Fruit fly (Drosophila melanogaster): Measurements from ENCODE around the gene CG2129.

CG2129 gene

dm6 chrX:8194559-8194958, 48.9 kb downstream of the CG2129 start:
- TF ChIP-seq usp (GFP tag; optimal IDR thresholded peaks at IDR 0.05) (no peak), CG32264 (GFP tag; optimal IDR thresholded peaks at IDR 0.05) (no peak), N (GFP tag; optimal IDR thresholded peaks at IDR 0.05) (no peak), GATAd (GFP tag; optimal IDR thresholded peaks at IDR 0.05) (no peak), jim (GFP tag; optimal IDR thresholded peaks at IDR 0.05) (no peak), OdsH (GFP tag; optimal IDR thresholded peaks at IDR 0.05) (no peak), dsf (GFP tag; optimal IDR thresholded peaks at IDR 0.05; ENCODE audit: borderline replicate concordance) (no peak), Abd-B (GFP tag; optimal IDR thresholded peaks at IDR 0.05) (no peak), tai (GFP tag; optimal IDR thresholded peaks at IDR 0.05) (no peak), Dfd (GFP tag; optimal IDR thresholded peaks at IDR 0.05) (no peak), brk (GFP tag; optimal IDR thresholded peaks at IDR 0.05) (no peak), br (GFP tag; optimal IDR thresholded peaks at IDR 0.05) (no peak), rgr (GFP tag; optimal IDR thresholded peaks at IDR 0.05) (no peak), CrebA (GFP tag; optimal IDR thresholded peaks at IDR 0.05; ENCODE audit: borderline replicate concordance) (no peak), Mio (GFP tag; optimal IDR thresholded peaks at IDR 0.05) (no peak), Myc (optimal IDR thresholded peaks at IDR 0.05) (no peak), Dif (GFP tag; optimal IDR thresholded peaks at IDR 0.05; ENCODE audit: partially characterized antibody) (no peak)

- no peak for TF ChIP-seq fru (GFP tag; optimal IDR thresholded peaks at IDR 0.05)
- TF ChIP-seq GATAd (GFP tag; optimal IDR thresholded peaks at IDR 0.05) = peak; percentile 72
Measured at dm6 chrX:8195449-8196156, 50.0 kb downstream of the CG2129 start.

- no peak for TF ChIP-seq Hr83 (GFP tag; optimal IDR thresholded peaks at IDR 0.05; ENCODE audit: poor library complexity, severe bottlenecking)
- TF ChIP-seq psq (GFP tag; optimal IDR thresholded peaks at IDR 0.05) = peak; percentile 7
- TF ChIP-seq Vsx2 (GFP tag; optimal IDR thresholded peaks at IDR 0.05; ENCODE audit: partially characterized antibody) = no peak
- peak; percentile 10 for TF ChIP-seq dmrt93B (GFP tag; optimal IDR thresholded peaks at IDR 0.05)
- TF ChIP-seq OdsH (GFP tag; optimal IDR thresholded peaks at IDR 0.05) = peak; percentile 9
- TF ChIP-seq Sp1 (GFP tag; optimal IDR thresholded peaks at IDR 0.05) = peak; percentile 37
- TF ChIP-seq brk (GFP tag; optimal IDR thresholded peaks at IDR 0.05) = no peak
- TF ChIP-seq HLH106 (tag; optimal IDR thresholded peaks at IDR 0.05) = peak; percentile 31
- no peak for TF ChIP-seq woc (GFP tag; optimal IDR thresholded peaks at IDR 0.05)
- peak; percentile 15 for TF ChIP-seq GATAd (GFP tag; optimal IDR thresholded peaks at IDR 0.05)
- peak in 1 of 2 experiments; percentile 19 for TF ChIP-seq foxo (GFP tag; optimal IDR thresholded peaks at IDR 0.05)
Measured at dm6 chrX:8196157-8196526, 50.5 kb downstream of the CG2129 start.

- no peak for TF ChIP-seq Abd-B (GFP tag; optimal IDR thresholded peaks at IDR 0.05)
- TF ChIP-seq Myc (optimal IDR thresholded peaks at IDR 0.05) = no peak
- peak; percentile 0 for TF ChIP-seq Rel (GFP tag; optimal IDR thresholded peaks at IDR 0.05)
- peak; percentile 45 for TF ChIP-seq Rel (tag; optimal IDR thresholded peaks at IDR 0.05)
- TF ChIP-seq ey (GFP tag; optimal IDR thresholded peaks at IDR 0.05) = peak; percentile 82
- TF ChIP-seq Hr78 (GFP tag; optimal IDR thresholded peaks at IDR 0.05) = no peak
- TF ChIP-seq h (GFP tag; optimal IDR thresholded peaks at IDR 0.05) = peak; percentile 77
- TF ChIP-seq woc (GFP tag; optimal IDR thresholded peaks at IDR 0.05) = peak; percentile 63
- peak in 1 of 2 experiments; percentile 86 for TF ChIP-seq foxo (GFP tag; optimal IDR thresholded peaks at IDR 0.05)
- TF ChIP-seq CG9705 (GFP tag; optimal IDR thresholded peaks at IDR 0.05) = no peak
- no peak for TF ChIP-seq dl (GFP tag; optimal IDR thresholded peaks at IDR 0.05; ENCODE audit: insufficient read depth in 1 of 2, partially characterized antibody in 2 of 2)
- no peak for TF ChIP-seq N (GFP tag; optimal IDR thresholded peaks at IDR 0.05)
- TF ChIP-seq usp (GFP tag; optimal IDR thresholded peaks at IDR 0.05) = no peak
- TF ChIP-seq Dfd (GFP tag; optimal IDR thresholded peaks at IDR 0.05) = no peak
- no peak for TF ChIP-seq jim (GFP tag; optimal IDR thresholded peaks at IDR 0.05)
- no peak for TF ChIP-seq Dif (GFP tag; optimal IDR thresholded peaks at IDR 0.05; ENCODE audit: partially characterized antibody)
- TF ChIP-seq rgr (GFP tag; optimal IDR thresholded peaks at IDR 0.05) = peak; percentile 76
- peak; percentile 13 for TF ChIP-seq psq (GFP tag; optimal IDR thresholded peaks at IDR 0.05)
- TF ChIP-seq Vsx2 (GFP tag; optimal IDR thresholded peaks at IDR 0.05; ENCODE audit: partially characterized antibody) = no peak
- no peak for TF ChIP-seq sage (GFP tag; optimal IDR thresholded peaks at IDR 0.05)
- peak; percentile 69 for TF ChIP-seq br (GFP tag; optimal IDR thresholded peaks at IDR 0.05)
- TF ChIP-seq dmrt93B (GFP tag; optimal IDR thresholded peaks at IDR 0.05) = peak; percentile 27
- TF ChIP-seq OdsH (GFP tag; optimal IDR thresholded peaks at IDR 0.05) = peak; percentile 66
- TF ChIP-seq sv (GFP tag; optimal IDR thresholded peaks at IDR 0.05) = no peak
- TF ChIP-seq tai (GFP tag; optimal IDR thresholded peaks at IDR 0.05) = no peak
- peak; percentile 57 for TF ChIP-seq Sp1 (GFP tag; optimal IDR thresholded peaks at IDR 0.05)
- TF ChIP-seq CrebA (GFP tag; optimal IDR thresholded peaks at IDR 0.05; ENCODE audit: borderline replicate concordance) = no peak
- peak; percentile 14 for TF ChIP-seq CG32264 (GFP tag; optimal IDR thresholded peaks at IDR 0.05)
- no peak for TF ChIP-seq GATAd (GFP tag; optimal IDR thresholded peaks at IDR 0.05)
- TF ChIP-seq HLH106 (tag; optimal IDR thresholded peaks at IDR 0.05) = peak; percentile 64
- TF ChIP-seq brk (GFP tag; optimal IDR thresholded peaks at IDR 0.05) = no peak
- no peak for TF ChIP-seq lola (GFP tag; optimal IDR thresholded peaks at IDR 0.05)
- TF ChIP-seq pan (optimal IDR thresholded peaks at IDR 0.05) = no peak
- no peak for TF ChIP-seq Mio (GFP tag; optimal IDR thresholded peaks at IDR 0.05)
- no peak for TF ChIP-seq dsf (GFP tag; optimal IDR thresholded peaks at IDR 0.05; ENCODE audit: borderline replicate concordance)
- no peak for TF ChIP-seq Jra (GFP tag; optimal IDR thresholded peaks at IDR 0.05)
- peak; percentile 85 for TF ChIP-seq fru (GFP tag; optimal IDR thresholded peaks at IDR 0.05)
Measured at dm6 chrX:8196598-8197228, 51.1 kb downstream of the CG2129 start.
